Fruit fly (Drosophila melanogaster) whole organism, embryonic: Measurements from ENCODE around the gene iav.

Experiments
- BEAF-32 ChIP-seq: fragments of 200-800 bp; sonication (Bioruptor generic); optimal IDR thresholded peaks from 3 replicates; lab custom pipeline; 2017; ENCODE audit warnings: missing biosample characterization, missing genetic modification characterization, mild to moderate bottlenecking, moderate library complexity, missing genetic modification reagents
- CG1024 ChIP-seq: fragments of 200-800 bp; sonication (Bioruptor generic); IDR thresholded peaks from 2 replicates; pipeline ENCODE4 v1.3.6; 2022; ENCODE audit warnings: missing biosample characterization, missing genetic modification characterization
- CG11456 ChIP-seq: fragments of 200-800 bp; sonication (Bioruptor generic); IDR thresholded peaks from 3 replicates; pipeline ENCODE4 v1.3.6; 2022; ENCODE audit warnings: missing biosample characterization, missing genetic modification characterization
- CG13424 ChIP-seq: fragments of 200-800 bp; sonication (Bioruptor generic); optimal IDR thresholded peaks from 2 replicates; lab custom pipeline; 2019; ENCODE audit warnings: missing biosample characterization, mild to moderate bottlenecking, missing genetic modification characterization, moderate library complexity
- CG16815 ChIP-seq: fragments of 200-800 bp; sonication (Bioruptor generic); optimal IDR thresholded peaks from 3 replicates; lab custom pipeline; 2017; ENCODE audit warnings: missing biosample characterization, mild to moderate bottlenecking, missing genetic modification characterization
- CG17612 ChIP-seq: fragments of 200-800 bp; sonication (Bioruptor generic); IDR thresholded peaks from 2 replicates; pipeline ENCODE4 v1.3.6; 2022; ENCODE audit warnings: missing biosample characterization, missing genetic modification characterization
- CG17912 ChIP-seq: fragments of 200-800 bp; sonication (Bioruptor generic); optimal IDR thresholded peaks from 2 replicates; lab custom pipeline; 2018; ENCODE audit warnings: missing biosample characterization, mild to moderate bottlenecking, missing genetic modification characterization
- CG2116 ChIP-seq: fragments of 200-800 bp; sonication (Bioruptor generic); optimal IDR thresholded peaks from 3 replicates; lab custom pipeline; 2018; ENCODE audit warnings: missing biosample characterization, mild to moderate bottlenecking, missing genetic modification characterization
- CG32772 ChIP-seq: fragments of 200-800 bp; sonication (Bioruptor generic); IDR thresholded peaks from 2 replicates; pipeline ENCODE4 v1.3.6; 2022; ENCODE audit warnings: missing biosample characterization, missing genetic modification characterization
- CG4282 ChIP-seq: fragments of 200-800 bp; sonication (Bioruptor generic); optimal IDR thresholded peaks from 2 replicates; lab custom pipeline; 2016; ENCODE audit warnings: missing biosample characterization, missing genetic modification characterization
- CG43689 ChIP-seq: fragments of 200-800 bp; sonication (Bioruptor generic); IDR thresholded peaks from 2 replicates; pipeline ENCODE4 v1.3.6; 2022; ENCODE audit warnings: missing biosample characterization, missing genetic modification characterization
- CG4424 ChIP-seq: fragments of 200-800 bp; sonication (Bioruptor generic); optimal IDR thresholded peaks from 3 replicates; lab custom pipeline; 2016; ENCODE audit warnings: missing biosample characterization, missing genetic modification characterization
- CG7271 ChIP-seq: fragments of 200-800 bp; sonication (Bioruptor generic); optimal IDR thresholded peaks from 2 replicates; lab custom pipeline; 2018; ENCODE audit warnings: missing biosample characterization, mild to moderate bottlenecking, missing genetic modification characterization, moderate library complexity
- CG7357 ChIP-seq: fragments of 200-800 bp; sonication (Bioruptor generic); IDR thresholded peaks from 3 replicates; pipeline ENCODE4 v1.3.6; 2022; ENCODE audit warnings: missing biosample characterization, missing genetic modification characterization
- CG9727 ChIP-seq: fragments of 200-800 bp; sonication (Bioruptor generic); optimal IDR thresholded peaks from 3 replicates; lab custom pipeline; 2017; ENCODE audit warnings: missing biosample characterization, mild to moderate bottlenecking, missing genetic modification characterization
- Chrac-16 ChIP-seq: fragments of 200-800 bp; sonication (Bioruptor generic); optimal IDR thresholded peaks from 3 replicates; lab custom pipeline; 2016; ENCODE audit warnings: missing biosample characterization, missing genetic modification characterization
- CoRest ChIP-seq: fragments of 200-800 bp; sonication (Bioruptor generic); optimal IDR thresholded peaks from 3 replicates; lab custom pipeline; 2018; ENCODE audit warnings: missing biosample characterization, mild to moderate bottlenecking, missing genetic modification characterization, moderate library complexity
- Dip3 ChIP-seq: fragments of 200-800 bp; sonication (Bioruptor generic); optimal IDR thresholded peaks from 3 replicates; lab custom pipeline; 2016; ENCODE audit warnings: missing biosample characterization, missing genetic modification characterization
- Fer3 ChIP-seq: fragments of 200-800 bp; sonication (Bioruptor generic); optimal IDR thresholded peaks from 2 replicates; lab custom pipeline; 2018; ENCODE audit warnings: missing biosample characterization, mild to moderate bottlenecking, missing genetic modification characterization, moderate library complexity
- GATAe ChIP-seq: fragments of 200-800 bp; sonication (Bioruptor generic); conservative IDR thresholded peaks from 2 replicates; pipeline ENCODE4 v1.3.6; 2022; ENCODE audit warnings: missing biosample characterization, missing genetic modification characterization
- Gsc ChIP-seq: fragments of 200-800 bp; sonication (Bioruptor generic); IDR thresholded peaks from 2 replicates; pipeline ENCODE4 v1.3.6; 2022; ENCODE audit warnings: missing biosample characterization, missing genetic modification characterization
- HmgZ ChIP-seq: fragments of 200-800 bp; sonication (Bioruptor generic); optimal IDR thresholded peaks from 2 replicates; lab custom pipeline; 2018; ENCODE audit warnings: missing biosample characterization, mild to moderate bottlenecking, missing genetic modification characterization
- Scr ChIP-seq: fragments of 200-800 bp; sonication (Bioruptor generic); IDR thresholded peaks from 2 replicates; pipeline ENCODE4 v1.3.6; 2022; ENCODE audit warnings: missing biosample characterization, missing genetic modification characterization; ENCODE audit not compliant: partially characterized antibody
- ac ChIP-seq: fragments of 200-800 bp; sonication (Bioruptor generic); optimal IDR thresholded peaks from 3 replicates; lab custom pipeline; 2017; ENCODE audit warnings: missing biosample characterization, mild to moderate bottlenecking, missing genetic modification characterization
- ap ChIP-seq: fragments of 200-800 bp; sonication (Bioruptor generic); IDR thresholded peaks from 2 replicates; pipeline ENCODE4 v1.3.6; 2022; ENCODE audit warnings: missing biosample characterization, missing genetic modification characterization
- chm ChIP-seq: fragments of 200-800 bp; sonication (Bioruptor generic); IDR thresholded peaks from 2 replicates; pipeline ENCODE4 v1.3.6; 2022; ENCODE audit warnings: missing biosample characterization, missing genetic modification characterization
- chn ChIP-seq: fragments of 200-800 bp; sonication (Bioruptor generic); optimal IDR thresholded peaks from 2 replicates; lab custom pipeline; 2016; ENCODE audit warnings: missing biosample characterization, missing genetic modification characterization
- croc ChIP-seq: fragments of 200-800 bp; sonication (Bioruptor generic); conservative IDR thresholded peaks from 3 replicates; pipeline ENCODE4 v1.3.6; 2022; ENCODE audit warnings: missing biosample characterization, missing genetic modification characterization
- dati ChIP-seq: fragments of 200-800 bp; sonication (Bioruptor generic); IDR thresholded peaks from 2 replicates; pipeline ENCODE4 v1.3.6; 2022; ENCODE audit warnings: missing biosample characterization, missing genetic modification characterization
- dimm ChIP-seq: fragments of 200-800 bp; sonication (Bioruptor generic); IDR thresholded peaks from 2 replicates; pipeline ENCODE4 v1.3.6; 2022; ENCODE audit warnings: missing biosample characterization, missing genetic modification characterization
- disco-r ChIP-seq: fragments of 200-800 bp; sonication (Bioruptor generic); optimal IDR thresholded peaks from 2 replicates; lab custom pipeline; 2016; ENCODE audit warnings: missing biosample characterization, missing genetic modification characterization
- dm ChIP-seq: fragments of 200-800 bp; sonication (Bioruptor generic); optimal IDR thresholded peaks from 3 replicates; lab custom pipeline; 2016; ENCODE audit warnings: missing biosample characterization, missing genetic modification characterization
- dpn ChIP-seq, 2 experiments: fragments of 200-800 bp; sonication (Bioruptor generic); optimal IDR thresholded peaks; 3 replicates each; lab custom pipeline; 2016; ENCODE audit warnings: missing biosample characterization in 2 of 2, missing genetic modification characterization in 2 of 2
- en ChIP-seq: fragments of 200-800 bp; sonication (Bioruptor generic); optimal IDR thresholded peaks from 2 replicates; lab custom pipeline; 2016; ENCODE audit warnings: missing biosample characterization, missing genetic modification characterization
- gcm2 ChIP-seq: fragments of 200-800 bp; sonication (Bioruptor generic); optimal IDR thresholded peaks from 2 replicates; lab custom pipeline; 2016; ENCODE audit warnings: missing biosample characterization, missing genetic modification characterization
- hkb ChIP-seq, 2 experiments: fragments of 200-800 bp in 1 of 2; fragments of >200 bp in 1 of 2; sonication (Bioruptor generic) in 1 of 2; IDR thresholded peaks in 1 of 2; optimal IDR thresholded peaks in 1 of 2; 2 replicates each; pipeline versions ENCODE4 v1.3.6 to Lab custom; 2017 to 2022; ENCODE audit warnings: missing biosample characterization in 1 of 2, missing genetic modification characterization in 1 of 2
- ind ChIP-seq: fragments of 200-800 bp; sonication (Bioruptor generic); optimal IDR thresholded peaks from 3 replicates; lab custom pipeline; 2016; ENCODE audit warnings: missing biosample characterization, missing genetic modification characterization
- lbe ChIP-seq: fragments of 200-800 bp; sonication (Bioruptor generic); optimal IDR thresholded peaks from 2 replicates; lab custom pipeline; 2016; ENCODE audit warnings: missing biosample characterization, mild to moderate bottlenecking, missing genetic modification characterization
- lola ChIP-seq, 3 experiments: fragments of >200 bp in 2 of 3; fragments of 200-800 bp in 1 of 3; sonication (Bioruptor generic) in 1 of 3; optimal IDR thresholded peaks; 2 replicates each; lab custom pipeline; 2017 to 2019; ENCODE audit warnings: missing biosample characterization in 3 of 3, missing genetic modification characterization in 3 of 3, mild to moderate bottlenecking in 1 of 3, moderate library complexity in 1 of 3
- mirr ChIP-seq: fragments of 200-800 bp; sonication (Bioruptor generic); optimal IDR thresholded peaks from 3 replicates; lab custom pipeline; 2018; ENCODE audit warnings: missing biosample characterization, mild to moderate bottlenecking, missing genetic modification characterization
- nom ChIP-seq: fragments of 200-800 bp; sonication (Bioruptor generic); optimal IDR thresholded peaks from 2 replicates; lab custom pipeline; 2017; ENCODE audit warnings: missing biosample characterization, missing genetic modification characterization, mild to moderate bottlenecking, moderate library complexity, missing genetic modification reagents
- oc ChIP-seq: fragments of 200-800 bp; sonication (Bioruptor generic); optimal IDR thresholded peaks from 2 replicates; lab custom pipeline; 2018; ENCODE audit warnings: missing biosample characterization, mild to moderate bottlenecking, missing genetic modification characterization, moderate library complexity
- org-1 ChIP-seq: fragments of 200-800 bp; sonication (Bioruptor generic); optimal IDR thresholded peaks from 2 replicates; lab custom pipeline; 2017; ENCODE audit warnings: missing biosample characterization, missing genetic modification characterization
- pho ChIP-seq: fragments of 200-800 bp; sonication (Bioruptor generic); optimal IDR thresholded peaks from 2 replicates; lab custom pipeline; 2016; ENCODE audit warnings: missing biosample characterization, missing genetic modification characterization
- pros ChIP-seq: fragments of 200-800 bp; sonication (Bioruptor generic); optimal IDR thresholded peaks from 3 replicates; lab custom pipeline; 2019; ENCODE audit warnings: missing biosample characterization, mild to moderate bottlenecking, missing genetic modification characterization, moderate library complexity
- psq ChIP-seq: fragments of 200-800 bp; sonication (Bioruptor generic); optimal IDR thresholded peaks from 2 replicates; lab custom pipeline; 2017; ENCODE audit warnings: missing biosample characterization, missing genetic modification characterization
- sima ChIP-seq: fragments of 200-800 bp; sonication (Bioruptor generic); optimal IDR thresholded peaks from 2 replicates; lab custom pipeline; 2016; ENCODE audit warnings: missing biosample characterization, missing genetic modification characterization
- sisA ChIP-seq: fragments of 200-800 bp; sonication (Bioruptor generic); IDR thresholded peaks from 2 replicates; pipeline ENCODE4 v1.3.6; 2022; ENCODE audit warnings: missing biosample characterization, missing genetic modification characterization
- stwl ChIP-seq: fragments of 200-800 bp; sonication (Bioruptor generic); optimal IDR thresholded peaks from 3 replicates; lab custom pipeline; 2018; ENCODE audit warnings: missing biosample characterization, mild to moderate bottlenecking, missing genetic modification characterization, moderate library complexity
- vnd ChIP-seq: fragments of 200-800 bp; sonication (Bioruptor generic); IDR thresholded peaks from 3 replicates; pipeline ENCODE4 v1.3.6; 2022; ENCODE audit warnings: missing biosample characterization, missing genetic modification characterization; ENCODE audit not compliant: partially characterized antibody

iav gene

DNA sequence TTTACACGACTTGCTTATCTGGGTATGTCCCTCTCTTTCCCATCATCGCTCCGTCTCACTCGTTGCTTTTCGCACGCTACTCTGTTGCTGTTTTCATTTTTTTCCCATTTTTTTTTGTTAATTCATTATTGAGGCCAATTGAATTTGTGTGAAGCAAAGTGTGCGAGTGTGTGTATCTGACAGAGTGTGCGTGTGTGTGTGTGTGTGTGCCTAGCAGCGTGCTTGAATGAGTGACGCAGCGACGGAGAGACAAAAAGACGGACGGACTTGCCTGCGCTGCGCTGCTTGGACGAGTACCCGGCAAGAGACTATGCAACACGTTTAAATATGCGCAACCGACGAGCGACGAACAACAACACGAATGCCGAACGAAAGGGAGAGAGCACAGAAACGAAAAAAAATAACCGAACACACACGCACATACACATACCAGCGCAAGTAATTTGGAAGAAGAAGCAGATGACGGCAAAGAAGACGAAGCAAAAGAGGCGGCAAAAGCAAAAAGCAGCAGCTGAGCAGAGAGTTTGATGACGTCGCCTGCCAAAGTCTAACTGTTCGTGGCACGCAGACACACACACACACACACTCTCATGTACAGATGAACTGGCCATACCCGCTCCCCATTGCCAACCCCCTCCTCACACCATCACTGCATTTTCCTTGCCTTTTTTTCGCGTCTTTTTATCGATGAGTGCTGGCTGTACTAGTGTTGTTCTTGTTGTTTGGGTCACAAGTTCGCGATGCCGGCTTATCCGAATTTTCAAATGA lies 48.9 kb downstream of the iav start (continued):
- TF ChIP-seq hkb (optimal IDR thresholded peaks at IDR 0.05; lab: Kevin White, UChicago), result no peak
- TF ChIP-seq hkb (GFP tag; IDR thresholded peaks at IDR 0.05; lab: Robert Waterston, UW), result no peak
- no peak for TF ChIP-seq ind (GFP tag; lab: Kevin White, UChicago)
- TF ChIP-seq GATAe (GFP tag; lab: Robert Waterston, UW), result 0 out of 2 replicates have a peak, but pooled peaks have one; percentile 28
- no peak for TF ChIP-seq dati (GFP tag; lab: Robert Waterston, UW)
- TF ChIP-seq Dip3 (GFP tag; lab: Kevin White, UChicago), result no peak
- TF ChIP-seq vnd, result no peak
- TF ChIP-seq CG1024 (GFP tag; lab: Robert Waterston, UW), result no peak
- TF ChIP-seq CG17912, result no peak
- no peak for TF ChIP-seq lbe
- TF ChIP-seq gcm2 (GFP tag; lab: Kevin White, UChicago), result no peak
- no peak for TF ChIP-seq CG2116 (GFP tag; lab: Kevin White, UChicago)
- no peak for TF ChIP-seq dpn (GFP tag; optimal IDR thresholded peaks at IDR 0.05; lab: Kevin White, UChicago)
- TF ChIP-seq BEAF-32, result no peak
- no peak for TF ChIP-seq disco-r (GFP tag; lab: Kevin White, UChicago)
- TF ChIP-seq pros (GFP tag; lab: Kevin White, UChicago), result peak; percentile 89
- no peak for TF ChIP-seq Chrac-16 (GFP tag; lab: Kevin White, UChicago)
- TF ChIP-seq dm (GFP tag; lab: Kevin White, UChicago), result peak; percentile 8
- TF ChIP-seq Fer3 (tag; lab: Kevin White, UChicago), result no peak
- TF ChIP-seq chm (GFP tag; lab: Robert Waterston, UW), result peak; percentile 29; the same call in 1 of the 2 replicates
- TF ChIP-seq HmgZ, result no peak
- TF ChIP-seq croc (GFP tag; lab: Robert Waterston, UW), result no peak
- TF ChIP-seq Gsc, result no peak
- TF ChIP-seq lola (GFP tag; optimal IDR thresholded peaks at IDR 0.05; lab: Kevin White, UChicago), result peak in 1 of 3 experiments; percentile 7
- no peak for TF ChIP-seq CG13424 (tag; lab: Kevin White, UChicago)
- TF ChIP-seq en (GFP tag; lab: Kevin White, UChicago), result no peak
- TF ChIP-seq CG9727 (GFP tag; lab: Kevin White, UChicago), result no peak
- TF ChIP-seq ap, result no peak
- TF ChIP-seq Scr, result no peak
- TF ChIP-seq CG11456 (GFP tag; lab: Robert Waterston, UW), result no peak
- TF ChIP-seq sisA (GFP tag; lab: Robert Waterston, UW), result no peak
- no peak for TF ChIP-seq sima (GFP tag; lab: Kevin White, UChicago)
- no peak for TF ChIP-seq CG16815 (GFP tag; lab: Kevin White, UChicago)
- TF ChIP-seq CG4282, result no peak
- no peak for TF ChIP-seq CG4424 (GFP tag; lab: Kevin White, UChicago)
- peak; percentile 49 for TF ChIP-seq mirr (GFP tag; lab: Kevin White, UChicago)
- TF ChIP-seq ac, result no peak
- peak; percentile 71 for TF ChIP-seq CG32772
- TF ChIP-seq CG7271 (tag; lab: Kevin White, UChicago), result no peak
- TF ChIP-seq oc (tag; lab: Kevin White, UChicago), result peak; percentile 1
- TF ChIP-seq org-1 (GFP tag; lab: Kevin White, UChicago), result no peak
- TF ChIP-seq chn (GFP tag; lab: Kevin White, UChicago), result no peak
- no peak for TF ChIP-seq pho (GFP tag; lab: Kevin White, UChicago)
- TF ChIP-seq CG43689 (GFP tag; lab: Robert Waterston, UW), result no peak
- TF ChIP-seq nom (GFP tag; lab: Kevin White, UChicago), result no peak
- TF ChIP-seq stwl (tag; lab: Kevin White, UChicago), result no peak
- TF ChIP-seq CG7357 (GFP tag; lab: Robert Waterston, UW), result no peak
- no peak for TF ChIP-seq CG17612 (GFP tag; lab: Robert Waterston, UW)
- no peak for TF ChIP-seq dimm (GFP tag; lab: Robert Waterston, UW)
- TF ChIP-seq CoRest, result no peak
- peak; percentile 92 for TF ChIP-seq psq (GFP tag; lab: Kevin White, UChicago)
